Worm (Caenorhabditis elegans) whole organism, L4 larva: ENCODE results near the gene Y50D7A.8.

Experiments used
- egl-43 ChIP-seq: fragments of 200-800 bp; sonication (Bioruptor generic); IDR thresholded peaks from 2 replicates; pipeline ENCODE4 v1.3.6; 2022; ENCODE audit warnings: missing genetic modification reagents, missing genetic modification characterization, missing compliant biosample characterization
- sdz-12 ChIP-seq: fragments of 200-800 bp; sonication (Bioruptor generic); optimal IDR thresholded peaks from 2 replicates; lab custom pipeline; 2018; ENCODE audit warnings: mild to moderate bottlenecking, missing genetic modification characterization, missing compliant biosample characterization
- zip-11 ChIP-seq: fragments of 200-800 bp; sonication (Bioruptor generic); IDR thresholded peaks from 2 replicates; pipeline ENCODE4 v1.3.6; 2022; ENCODE audit warnings: missing genetic modification characterization, missing compliant biosample characterization

DNA sequence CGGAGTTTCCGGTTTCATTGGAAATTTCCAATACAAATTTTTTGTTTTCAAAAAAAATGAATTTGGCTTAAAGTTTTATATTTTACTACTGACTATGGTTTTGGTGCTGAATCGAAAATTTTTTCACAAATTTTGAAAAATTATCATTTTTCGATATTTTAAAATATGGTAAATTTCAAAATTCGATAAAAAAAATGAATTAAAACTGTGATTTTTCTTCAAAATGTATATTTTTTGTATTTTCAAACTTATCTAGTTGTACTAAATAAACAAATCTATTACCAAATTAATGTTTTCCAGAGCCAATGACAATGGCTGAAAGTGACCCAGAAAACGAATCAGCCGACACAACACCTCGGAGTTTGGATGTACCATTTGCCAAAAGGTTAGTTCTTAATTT lies 22.6 kb upstream of the Y50D7A.8 start, which contains the start of gene pll-1:
- TF ChIP-seq zip-11 (GFP tag; lab: Robert Waterston, UW) (no peak), sdz-12 (no peak), egl-43 (GFP tag; lab: Robert Waterston, UW) (no peak)
